In the genomic region with DNA sequence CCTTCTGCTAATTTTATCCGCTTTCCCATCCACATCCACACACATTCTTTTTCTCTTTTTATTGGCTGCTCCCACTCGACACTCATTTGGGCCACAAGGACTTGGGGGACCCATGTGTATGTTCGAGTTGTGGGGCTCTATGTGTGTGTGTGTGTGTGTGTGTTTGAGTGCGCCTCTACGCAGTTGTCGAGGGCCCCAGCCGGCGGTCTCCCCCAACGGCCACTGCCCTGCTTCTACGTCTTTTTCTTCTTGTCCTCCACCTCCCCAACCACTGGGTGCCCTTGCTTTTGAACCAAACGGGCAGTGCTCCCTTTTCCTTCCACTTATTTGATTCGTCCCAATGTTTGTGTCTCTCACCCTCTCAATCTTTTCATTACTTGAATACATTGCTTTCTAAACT, we compare ENCODE assay signal across 3 worm cellular contexts.
TF ChIP-seq lines count a peak whose summit lies in the region.

No protein-coding gene starts in this region.

TF ChIP-seq in whole organism, L1 larva, 84 proteins besides CTCF, POLR2A, EP300 and RAD21 (continued from another document):
- peak; percentile 36 for TF ChIP-seq nhr-47 (tag; optimal IDR thresholded peaks at IDR 0.05; lab: Kevin White, UChicago)
- peak; percentile 43 for TF ChIP-seq snu-23 (GFP tag; optimal IDR thresholded peaks at IDR 0.05; lab: Kevin White, UChicago)
- TF ChIP-seq hlh-17 (GFP tag; optimal IDR thresholded peaks at IDR 0.05; lab: Kevin White, UChicago; ENCODE audit: borderline replicate concordance), result no peak
- TF ChIP-seq egl-27 (tag; optimal IDR thresholded peaks at IDR 0.05; lab: Kevin White, UChicago), result no peak
- TF ChIP-seq rnt-1 (tag; optimal IDR thresholded peaks at IDR 0.05; lab: Kevin White, UChicago), result peak; percentile 53

TF ChIP-seq in whole organism, L3 larva, 47 proteins besides CTCF, POLR2A, EP300 and RAD21 (continued from another document):
- peak; percentile 64 for TF ChIP-seq nfya-1 (tag; optimal IDR thresholded peaks at IDR 0.05; lab: Kevin White, UChicago; ENCODE audit: insufficient read depth)
- TF ChIP-seq tbx-2 (tag; optimal IDR thresholded peaks at IDR 0.05; lab: Kevin White, UChicago), result no peak
- TF ChIP-seq pqm-1 (tag; optimal IDR thresholded peaks at IDR 0.05; lab: Kevin White, UChicago), result no peak

TF ChIP-seq in whole organism, young adult, 124 proteins besides CTCF, POLR2A, EP300 and RAD21 (continued from another document):
- TF ChIP-seq F39B2.1 (GFP tag; IDR thresholded peaks at IDR 0.05; lab: Robert Waterston, UW) (no peak), sea-2 (GFP tag; IDR thresholded peaks at IDR 0.05; lab: Robert Waterston, UW) (no peak), ZK185.1 (tag; optimal IDR thresholded peaks at IDR 0.05; lab: Kevin White, UChicago; ENCODE audit: poor library complexity, severe bottlenecking) (no peak), gei-17 (GFP tag; optimal IDR thresholded peaks at IDR 0.05; lab: Kevin White, UChicago) (no peak), ceh-27 (GFP tag; optimal IDR thresholded peaks at IDR 0.05; lab: Kevin White, UChicago) (peak; percentile 66), let-526 (GFP tag; IDR thresholded peaks at IDR 0.05; lab: Robert Waterston, UW) (no peak), rpc-1 (optimal IDR thresholded peaks at IDR 0.05; lab: Kevin White, UChicago) (no peak), rpc-1 (tag; optimal IDR thresholded peaks at IDR 0.05; lab: Kevin White, UChicago) (no peak), lin-40 (tag; optimal IDR thresholded peaks at IDR 0.05; lab: Kevin White, UChicago) (no peak), rec-8 (tag; optimal IDR thresholded peaks at IDR 0.05; lab: Kevin White, UChicago) (no peak), ceh-58 (GFP tag; IDR thresholded peaks at IDR 0.05; lab: Robert Waterston, UW) (no peak), hsf-1 (GFP tag; IDR thresholded peaks at IDR 0.05; lab: Robert Waterston, UW) (no peak), C06A6.2 (GFP tag; conservative IDR thresholded peaks at IDR 0.05; lab: Robert Waterston, UW) (no peak), efl-1 (GFP tag; optimal IDR thresholded peaks at IDR 0.05; lab: Kevin White, UChicago) (no peak), T07F8.4 (tag; optimal IDR thresholded peaks at IDR 0.05; lab: Kevin White, UChicago) (no peak), attf-6 (GFP tag; IDR thresholded peaks at IDR 0.05; lab: Robert Waterston, UW) (no peak), cebp-2 (GFP tag; IDR thresholded peaks at IDR 0.05; lab: Robert Waterston, UW) (no peak), B0261.1 (tag; optimal IDR thresholded peaks at IDR 0.05; lab: Kevin White, UChicago) (no peak), Y67H2A.10 (GFP tag; conservative IDR thresholded peaks at IDR 0.05; lab: Robert Waterston, UW) (no peak), nhr-27 (tag; optimal IDR thresholded peaks at IDR 0.05; lab: Kevin White, UChicago) (no peak), let-607 (tag; optimal IDR thresholded peaks at IDR 0.05; lab: Kevin White, UChicago) (no peak), F37B4.10 (GFP tag; IDR thresholded peaks at IDR 0.05; lab: Robert Waterston, UW) (0 out of 2 replicates have a peak, but pooled peaks have one; percentile 18), pbrm-1 (GFP tag; IDR thresholded peaks at IDR 0.05; lab: Robert Waterston, UW) (no peak), dox-1 (GFP tag; IDR thresholded peaks at IDR 0.05; lab: Robert Waterston, UW) (0 out of 2 replicates have a peak, but pooled peaks have one; percentile 6), ztf-18 (tag; optimal IDR thresholded peaks at IDR 0.05; lab: Kevin White, UChicago) (no peak), bed-2 (GFP tag; IDR thresholded peaks at IDR 0.05; lab: Robert Waterston, UW) (no peak)
TF ChIP-seq in whole organism, young adult: peak in this region for 9.
